Worm (Caenorhabditis elegans) whole organism, L3 larva: ENCODE measurements around the gene F14H3.12.

Experiments used
- R02D3.7 ChIP-seq: fragments of 150-350 bp; optimal IDR thresholded peaks from 2 replicates; lab custom pipeline; 2014; ENCODE audit warnings: missing biosample characterization, missing genetic modification characterization
- ZK546.5 ChIP-seq: sonication (generic microtip); optimal IDR thresholded peaks from 2 replicates; lab custom pipeline; 2017; ENCODE audit warnings: missing biosample characterization, missing genetic modification characterization
- ama-1 ChIP-seq: fragments of 150-350 bp; optimal IDR thresholded peaks from 2 replicates; lab custom pipeline; 2018
- ceh-82 ChIP-seq: fragments of 150-350 bp; optimal IDR thresholded peaks from 2 replicates; lab custom pipeline; 2014; ENCODE audit warnings: missing biosample characterization, missing genetic modification characterization
- egl-27 ChIP-seq: sonication (generic microtip); optimal IDR thresholded peaks from 4 replicates; lab custom pipeline; 2017; ENCODE audit warnings: missing biosample characterization, missing genetic modification reagents, missing genetic modification characterization
- egl-5 ChIP-seq: fragments of 150-350 bp; optimal IDR thresholded peaks from 2 replicates; lab custom pipeline; 2017; ENCODE audit warnings: missing biosample characterization, missing genetic modification reagents, missing genetic modification characterization, inconsistent platforms
- fkh-10 ChIP-seq: sonication (generic microtip); optimal IDR thresholded peaks from 2 replicates; lab custom pipeline; 2017; ENCODE audit warnings: missing biosample characterization, missing genetic modification reagents, missing genetic modification characterization
- nhr-11 ChIP-seq: fragments of 150-350 bp; optimal IDR thresholded peaks from 2 replicates; lab custom pipeline; 2014; ENCODE audit warnings: missing biosample characterization, missing genetic modification characterization
- snpc-4 ChIP-seq: fragments of 150-350 bp; optimal IDR thresholded peaks from 2 replicates; lab custom pipeline; 2014; ENCODE audit warnings: missing biosample characterization, missing genetic modification characterization
- tbx-2 ChIP-seq: sonication (generic microtip); optimal IDR thresholded peaks from 2 replicates; lab custom pipeline; 2016; ENCODE audit warnings: mild to moderate bottlenecking, missing genetic modification characterization, missing compliant biosample characterization
- zag-1 ChIP-seq: fragments of 150-350 bp; optimal IDR thresholded peaks from 2 replicates; lab custom pipeline; 2014; ENCODE audit warnings: missing biosample characterization, missing genetic modification characterization

- no peak for TF ChIP-seq egl-5 (tag; lab: Kevin White, UChicago)
- no peak for TF ChIP-seq R02D3.7 (tag; lab: Kevin White, UChicago)
- TF ChIP-seq fkh-10 (GFP tag; lab: Kevin White, UChicago), result no peak
- TF ChIP-seq egl-27 (tag; lab: Kevin White, UChicago), result no peak
- TF ChIP-seq tbx-2 (tag; lab: Kevin White, UChicago), result no peak
- no peak for TF ChIP-seq nhr-11 (tag; lab: Kevin White, UChicago)
- no peak for TF ChIP-seq zag-1 (tag; lab: Kevin White, UChicago)
- no peak for TF ChIP-seq ceh-82 (tag; lab: Kevin White, UChicago)
- no peak for TF ChIP-seq ZK546.5
- TF ChIP-seq snpc-4 (tag; lab: Kevin White, UChicago), result no peak
- no peak for TF ChIP-seq ama-1 (lab: Kevin White, UChicago)
These were observed 6.2 kb downstream of the F14H3.12 start, which contains the start of gene cyp-35D1 for ce11 chrV:16068938-16069337.
